Worm (Caenorhabditis elegans): ENCODE results near the gene pes-5.

DNA sequence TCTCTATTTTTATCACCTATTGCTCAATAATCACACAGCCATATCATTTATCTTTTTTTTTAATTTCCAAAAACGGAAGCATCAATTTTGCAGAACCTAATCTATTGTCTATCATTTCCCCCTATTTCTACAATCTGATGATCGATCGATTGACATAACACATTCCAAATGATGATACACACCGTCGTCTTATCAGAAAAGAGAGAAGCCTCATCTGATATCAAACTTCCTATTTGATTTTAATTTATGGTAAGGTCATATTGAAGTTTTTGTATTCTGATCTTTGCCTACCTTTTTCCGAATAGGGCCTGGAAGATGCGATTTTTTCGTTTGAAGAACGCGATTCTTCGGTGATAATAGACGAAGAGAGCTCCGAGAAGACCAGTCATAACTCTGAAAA is 19.8 kb upstream of the pes-5 start:
- TF ChIP-seq attf-3 (GFP tag; conservative IDR thresholded peaks at IDR 0.05) (no peak), ztf-18 (tag; optimal IDR thresholded peaks at IDR 0.05) (no peak)

All from whole organism, young adult.